Worm (Caenorhabditis elegans): ENCODE measurements around the gene bath-37.

The bath-37 gene

DNA sequence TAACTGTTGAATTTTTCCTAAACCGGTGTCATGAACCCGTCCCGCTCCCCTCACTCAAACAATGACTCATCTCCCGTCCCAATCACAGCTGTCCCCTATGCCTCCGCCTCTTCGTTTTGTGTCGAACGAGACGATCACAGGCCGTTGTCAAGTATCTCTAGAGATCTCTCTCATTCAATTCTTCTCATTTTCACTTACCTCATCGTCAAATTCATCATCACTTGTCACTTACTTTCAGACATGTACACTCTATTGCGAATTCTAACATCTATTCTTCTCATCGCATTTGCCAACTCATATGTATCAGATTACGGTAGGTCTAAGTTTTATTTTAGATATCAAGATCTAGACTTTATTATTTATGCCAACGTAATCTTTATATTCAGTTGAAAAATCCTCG, 11.2 kb upstream of the bath-37 start, which contains the start of gene K08E4.3:
TSS of gene K08E4.3 (plus strand) at position 235 of the 400 bp plus-strand sequence.
- TF ChIP-seq ztf-29 (GFP tag; IDR thresholded peaks at IDR 0.05) (no peak), flt-1 (GFP tag; IDR thresholded peaks at IDR 0.05) (no peak), ztf-23 (GFP tag; IDR thresholded peaks at IDR 0.05) (no peak), cog-1 (tag; optimal IDR thresholded peaks at IDR 0.05) (no peak), med-1 (GFP tag; optimal IDR thresholded peaks at IDR 0.05; ENCODE audit: insufficient read depth) (no peak), T22C8.4 (GFP tag; IDR thresholded peaks at IDR 0.05) (no peak), ref-1 (GFP tag; conservative IDR thresholded peaks at IDR 0.05) (no peak), klf-2 (GFP tag; conservative IDR thresholded peaks at IDR 0.05) (no peak)

DNA sequence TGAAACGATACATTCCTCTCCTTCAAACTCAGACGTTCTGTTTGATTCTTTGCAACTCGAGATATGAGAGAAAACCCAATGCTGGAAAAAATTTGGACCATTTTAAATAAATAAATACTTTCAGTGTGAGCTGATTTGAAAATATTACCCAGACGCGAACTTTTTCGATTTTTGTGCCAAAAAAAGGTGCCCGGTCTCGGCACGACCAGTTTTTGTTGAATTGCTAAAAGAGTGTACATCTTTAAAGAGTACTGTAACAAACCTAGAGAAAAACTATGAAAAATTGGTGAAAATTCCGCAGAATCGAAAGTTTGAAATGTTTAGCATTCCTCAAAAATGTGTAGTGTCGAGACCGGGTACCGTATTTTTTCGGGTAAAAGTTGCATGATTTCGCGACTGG, 7.5 kb upstream of the bath-37 start, which contains the start of gene K08E4.8:
TSS of gene K08E4.8 (minus strand) at position 101 of the 400 bp plus-strand sequence.
- TF ChIP-seq cog-1 (tag; optimal IDR thresholded peaks at IDR 0.05) = no peak
- TF ChIP-seq ztf-23 (GFP tag; IDR thresholded peaks at IDR 0.05) = no peak
- TF ChIP-seq med-1 (GFP tag; optimal IDR thresholded peaks at IDR 0.05; ENCODE audit: insufficient read depth) = no peak
- no peak for TF ChIP-seq klf-2 (GFP tag; conservative IDR thresholded peaks at IDR 0.05)
- no peak for TF ChIP-seq tab-1 (GFP tag; IDR thresholded peaks at IDR 0.05)
- no peak for TF ChIP-seq ref-1 (GFP tag; conservative IDR thresholded peaks at IDR 0.05)
- no peak for TF ChIP-seq flt-1 (GFP tag; IDR thresholded peaks at IDR 0.05)
- TF ChIP-seq ztf-29 (GFP tag; IDR thresholded peaks at IDR 0.05) = no peak
- no peak for TF ChIP-seq T22C8.4 (GFP tag; IDR thresholded peaks at IDR 0.05)

DNA sequence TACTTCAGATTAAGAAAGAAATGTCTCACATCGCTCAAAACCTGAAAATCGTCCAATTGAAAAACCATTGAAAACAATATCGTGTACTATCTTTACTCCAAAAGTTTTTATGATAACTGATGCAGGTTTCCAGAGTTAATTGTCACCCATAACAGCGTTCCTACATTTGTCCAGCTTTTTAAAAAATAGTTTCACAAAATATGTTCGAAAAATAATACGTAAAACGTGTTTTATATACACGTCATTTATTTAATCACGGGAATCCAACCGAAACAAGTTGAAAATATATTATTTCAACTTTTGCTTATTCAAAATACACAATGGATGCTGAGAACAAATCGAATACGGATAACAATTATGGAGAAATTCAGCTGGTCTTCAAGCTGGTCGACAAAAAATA, 6.8 kb downstream of the bath-37 start, which contains the start of gene K08E4.7:
TSS of gene K08E4.7 (plus strand) at position 301 of the 400 bp plus-strand sequence.
- no peak for TF ChIP-seq flt-1 (GFP tag; IDR thresholded peaks at IDR 0.05)
- TF ChIP-seq T22C8.4 (GFP tag; IDR thresholded peaks at IDR 0.05) = no peak
- TF ChIP-seq ztf-23 (GFP tag; IDR thresholded peaks at IDR 0.05) = no peak
- no peak for TF ChIP-seq cog-1 (tag; optimal IDR thresholded peaks at IDR 0.05)
- TF ChIP-seq ztf-29 (GFP tag; IDR thresholded peaks at IDR 0.05) = no peak
- no peak for TF ChIP-seq ref-1 (GFP tag; conservative IDR thresholded peaks at IDR 0.05)
- no peak for TF ChIP-seq tab-1 (GFP tag; IDR thresholded peaks at IDR 0.05)
- no peak for TF ChIP-seq med-1 (GFP tag; optimal IDR thresholded peaks at IDR 0.05; ENCODE audit: insufficient read depth)
- no peak for TF ChIP-seq klf-2 (GFP tag; conservative IDR thresholded peaks at IDR 0.05)

DNA sequence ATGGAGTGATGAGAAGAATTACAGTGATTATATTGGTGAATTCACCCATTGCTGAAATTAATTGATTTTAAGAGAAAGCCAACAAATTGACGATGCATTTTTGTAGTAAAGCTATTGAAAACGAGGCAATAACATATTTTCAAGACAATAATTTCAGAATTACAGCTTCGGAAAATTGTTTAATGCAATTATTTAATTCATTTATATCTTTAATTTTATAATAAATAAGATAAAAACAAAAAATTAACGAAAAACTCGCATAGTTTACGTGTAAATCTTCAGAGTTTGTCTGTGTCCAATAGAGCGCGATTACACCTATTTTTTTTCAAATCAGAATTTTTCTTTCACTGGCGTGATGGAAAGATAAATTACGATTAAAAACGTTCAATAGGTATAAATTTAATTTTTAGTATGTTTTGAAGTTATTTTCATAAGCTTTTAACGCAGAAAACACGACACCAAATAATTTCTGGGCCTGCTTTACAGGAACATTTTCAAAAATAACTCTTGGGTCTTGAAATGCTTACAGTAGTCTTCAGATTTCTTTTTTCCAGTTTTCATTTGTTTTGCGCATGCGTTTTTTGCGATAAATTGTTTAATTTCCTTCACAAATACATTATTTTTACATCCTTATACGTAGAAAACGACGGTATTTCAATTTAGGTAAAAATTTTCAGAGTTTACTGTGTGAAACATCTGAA, 9.6 kb downstream of the bath-37 start, which contains the start of gene tmed-1:
TSS of gene tmed-1 (minus strand) at position 51 of the 701 bp plus-strand sequence.
- TF ChIP-seq ztf-29 (GFP tag; IDR thresholded peaks at IDR 0.05) = no peak

DNA sequence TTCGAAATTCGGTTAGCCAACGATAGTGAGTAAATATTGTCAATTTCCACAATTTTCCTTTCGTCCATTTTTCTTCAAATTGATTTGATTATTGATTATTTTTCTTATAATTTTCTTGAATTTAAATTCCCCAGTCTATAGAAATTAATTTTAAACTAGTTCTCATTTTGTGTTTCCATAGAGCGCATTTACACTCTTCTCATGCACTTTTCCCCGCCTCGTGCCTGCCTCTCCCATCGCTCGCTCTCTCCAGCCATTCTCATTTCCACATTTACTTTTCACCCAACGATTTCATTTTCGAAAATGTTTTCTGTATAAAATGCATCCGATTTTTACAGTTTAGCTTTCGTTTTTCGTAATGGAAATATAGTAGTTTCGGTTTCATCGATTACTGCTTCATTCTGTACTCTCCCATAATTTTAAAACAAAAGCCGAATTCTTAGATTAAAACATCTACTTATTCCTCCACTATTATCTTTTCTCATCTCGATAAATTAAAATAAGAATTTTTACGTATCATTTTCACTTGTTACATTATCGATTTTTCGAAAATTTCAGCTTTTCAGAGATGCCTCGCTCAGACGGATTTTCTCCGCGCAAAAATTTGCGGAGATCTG, 10.3 kb downstream of the bath-37 start, which contains the start of gene lex-1:
TSS of gene lex-1 (plus strand) at position 567 of the 617 bp plus-strand sequence.
- TF ChIP-seq T22C8.4 (GFP tag; IDR thresholded peaks at IDR 0.05) = no peak
- TF ChIP-seq cog-1 (tag; optimal IDR thresholded peaks at IDR 0.05) = no peak
- no peak for TF ChIP-seq tab-1 (GFP tag; IDR thresholded peaks at IDR 0.05)
- no peak for TF ChIP-seq ztf-23 (GFP tag; IDR thresholded peaks at IDR 0.05)
- TF ChIP-seq flt-1 (GFP tag; IDR thresholded peaks at IDR 0.05) = no peak
- no peak for TF ChIP-seq ref-1 (GFP tag; conservative IDR thresholded peaks at IDR 0.05)
- no peak for TF ChIP-seq klf-2 (GFP tag; conservative IDR thresholded peaks at IDR 0.05)
- TF ChIP-seq ztf-29 (GFP tag; IDR thresholded peaks at IDR 0.05) = no peak
- no peak for TF ChIP-seq med-1 (GFP tag; optimal IDR thresholded peaks at IDR 0.05; ENCODE audit: insufficient read depth)

DNA sequence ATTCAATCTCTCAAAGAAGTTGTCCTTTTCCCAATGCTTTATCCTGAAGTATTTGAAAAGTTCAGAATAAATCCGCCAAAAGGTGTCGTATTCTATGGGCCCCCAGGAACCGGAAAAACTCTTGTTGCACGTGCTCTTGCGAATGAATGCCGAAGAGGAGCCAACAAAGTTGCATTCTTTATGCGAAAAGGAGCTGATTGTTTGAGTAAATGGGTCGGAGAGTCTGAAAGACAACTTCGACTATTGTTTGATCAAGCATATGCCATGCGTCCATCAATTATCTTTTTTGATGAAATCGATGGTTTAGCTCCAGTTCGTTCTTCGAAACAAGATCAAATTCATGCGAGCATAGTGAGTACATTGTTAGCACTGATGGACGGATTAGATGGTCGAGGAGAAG, 12.1 kb downstream of the bath-37 start:
- TF ChIP-seq tab-1 (GFP tag; IDR thresholded peaks at IDR 0.05) = no peak

DNA sequence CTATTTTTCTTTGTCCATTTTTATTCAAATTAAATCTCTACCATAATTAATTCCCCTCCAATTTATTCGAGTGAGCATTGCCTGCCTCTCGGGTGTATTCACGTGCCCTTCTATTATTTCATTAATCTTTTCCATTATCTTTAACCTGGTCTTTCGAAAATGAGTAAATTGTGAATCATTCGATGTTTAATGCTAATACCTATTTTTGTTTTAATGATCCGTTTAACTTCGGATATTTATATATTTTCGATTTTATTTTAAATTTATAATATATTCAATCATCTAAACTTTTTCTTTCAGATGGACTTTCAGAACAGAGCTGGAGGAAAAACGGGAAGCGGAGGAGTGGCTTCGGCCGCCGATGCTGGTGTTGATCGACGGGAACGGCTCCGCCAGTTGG, 15.5 kb downstream of the bath-37 start, which contains the start of gene repo-1:
TSS of gene repo-1 (plus strand) at position 301 of the 400 bp plus-strand sequence.
- TF ChIP-seq med-1 (GFP tag; optimal IDR thresholded peaks at IDR 0.05; ENCODE audit: insufficient read depth) (no peak), ztf-29 (GFP tag; IDR thresholded peaks at IDR 0.05) (no peak), T22C8.4 (GFP tag; IDR thresholded peaks at IDR 0.05) (no peak), flt-1 (GFP tag; IDR thresholded peaks at IDR 0.05) (no peak), ref-1 (GFP tag; conservative IDR thresholded peaks at IDR 0.05) (no peak), ztf-23 (GFP tag; IDR thresholded peaks at IDR 0.05) (no peak), cog-1 (tag; optimal IDR thresholded peaks at IDR 0.05) (no peak), klf-2 (GFP tag; conservative IDR thresholded peaks at IDR 0.05) (no peak), tab-1 (GFP tag; IDR thresholded peaks at IDR 0.05) (no peak)

DNA sequence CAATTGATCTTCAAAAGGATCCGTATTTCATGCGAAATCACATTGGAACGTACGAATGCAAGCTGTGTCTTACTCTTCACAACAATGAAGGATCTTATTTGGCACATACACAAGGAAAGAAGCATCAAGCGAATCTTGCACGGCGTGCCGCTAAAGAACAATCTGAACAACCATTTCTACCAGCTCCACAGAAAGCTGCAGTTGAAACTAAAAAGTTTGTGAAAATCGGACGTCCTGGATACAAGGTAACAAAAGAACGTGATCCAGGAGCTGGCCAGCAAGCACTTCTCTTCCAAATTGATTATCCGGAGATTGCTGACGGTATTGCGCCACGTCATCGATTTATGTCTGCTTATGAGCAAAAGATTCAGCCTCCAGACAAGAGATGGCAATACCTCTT, 15.9 kb downstream of the bath-37 start:
- TF ChIP-seq T22C8.4 (GFP tag; IDR thresholded peaks at IDR 0.05) = no peak
- TF ChIP-seq cog-1 (tag; optimal IDR thresholded peaks at IDR 0.05) = no peak
- no peak for TF ChIP-seq ref-1 (GFP tag; conservative IDR thresholded peaks at IDR 0.05)
- TF ChIP-seq ztf-29 (GFP tag; IDR thresholded peaks at IDR 0.05) = no peak
- TF ChIP-seq tab-1 (GFP tag; IDR thresholded peaks at IDR 0.05) = no peak
- TF ChIP-seq med-1 (GFP tag; optimal IDR thresholded peaks at IDR 0.05; ENCODE audit: insufficient read depth) = no peak
- TF ChIP-seq klf-2 (GFP tag; conservative IDR thresholded peaks at IDR 0.05) = no peak
- no peak for TF ChIP-seq flt-1 (GFP tag; IDR thresholded peaks at IDR 0.05)
- TF ChIP-seq ztf-23 (GFP tag; IDR thresholded peaks at IDR 0.05) = no peak

DNA sequence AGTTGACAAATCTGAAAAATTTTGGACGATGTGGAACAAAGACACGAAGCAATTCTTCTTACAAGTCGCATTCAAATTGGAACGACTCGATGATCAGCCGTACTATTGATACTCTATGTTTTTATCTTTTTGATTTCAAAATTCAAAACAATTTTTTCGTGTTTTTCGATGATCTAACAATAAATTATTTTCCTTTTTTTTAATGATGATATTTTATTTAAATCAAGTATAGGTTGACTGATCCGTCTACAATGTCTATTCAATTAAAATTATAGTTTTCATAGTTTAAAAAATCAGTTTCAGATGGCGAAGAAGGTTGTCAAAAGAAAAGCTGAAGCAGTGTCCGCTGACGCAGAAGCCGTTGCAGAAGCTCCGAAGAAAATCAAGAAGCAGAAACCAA, 16.4 kb downstream of the bath-37 start, which contains the start of gene rbm-34:
TSS of gene rbm-34 (plus strand) at position 301 of the 400 bp plus-strand sequence.
- TF ChIP-seq klf-2 (GFP tag; conservative IDR thresholded peaks at IDR 0.05) (no peak), ztf-23 (GFP tag; IDR thresholded peaks at IDR 0.05) (no peak), med-1 (GFP tag; optimal IDR thresholded peaks at IDR 0.05; ENCODE audit: insufficient read depth) (no peak), flt-1 (GFP tag; IDR thresholded peaks at IDR 0.05) (no peak), tab-1 (GFP tag; IDR thresholded peaks at IDR 0.05) (no peak), ref-1 (GFP tag; conservative IDR thresholded peaks at IDR 0.05) (no peak), T22C8.4 (GFP tag; IDR thresholded peaks at IDR 0.05) (no peak), ztf-29 (GFP tag; IDR thresholded peaks at IDR 0.05) (no peak), cog-1 (tag; optimal IDR thresholded peaks at IDR 0.05) (no peak)

Data from whole organism, midembryonic.